Fruit fly (Drosophila melanogaster) whole organism, embryonic: ENCODE results near the gene lark.
A peak's percentile ranks its signal among the peaks of the same experiment; 100 is the strongest.

Source experiments
- Abd-B ChIP-seq: fragments of 200-800 bp; sonication (Bioruptor generic); optimal IDR thresholded peaks from 2 replicates; lab custom pipeline; 2018; ENCODE audit warnings: missing biosample characterization, mild to moderate bottlenecking, missing genetic modification characterization, moderate library complexity
- Awh ChIP-seq: fragments of 200-800 bp; sonication (Bioruptor generic); IDR thresholded peaks from 2 replicates; pipeline ENCODE4, ENCODE4 v1.3.6; 2022; ENCODE audit warnings: missing biosample characterization, missing genetic modification characterization
- B-H2 ChIP-seq: fragments of 200-800 bp; sonication (Bioruptor generic); optimal IDR thresholded peaks from 2 replicates; lab custom pipeline; 2018; ENCODE audit warnings: missing biosample characterization, mild to moderate bottlenecking, missing genetic modification characterization
- BEAF-32 ChIP-seq: fragments of 200-800 bp; sonication (Bioruptor generic); optimal IDR thresholded peaks from 3 replicates; lab custom pipeline; 2017; ENCODE audit warnings: missing biosample characterization, missing genetic modification characterization, mild to moderate bottlenecking, moderate library complexity, missing genetic modification reagents
- CG10209 ChIP-seq: fragments of 200-800 bp; sonication (Bioruptor generic); optimal IDR thresholded peaks from 3 replicates; lab custom pipeline; 2017; ENCODE audit warnings: missing biosample characterization, mild to moderate bottlenecking, missing genetic modification characterization, missing genetic modification reagents
- CG11085 ChIP-seq: fragments of 200-800 bp; sonication (Bioruptor generic); IDR thresholded peaks from 2 replicates; pipeline ENCODE4 v1.3.6; 2022; ENCODE audit warnings: missing biosample characterization, missing genetic modification characterization
- CG11456 ChIP-seq: fragments of 200-800 bp; sonication (Bioruptor generic); IDR thresholded peaks from 3 replicates; pipeline ENCODE4 v1.3.6; 2022; ENCODE audit warnings: missing biosample characterization, missing genetic modification characterization
- CG13296 ChIP-seq: fragments of 200-800 bp; sonication (Bioruptor generic); optimal IDR thresholded peaks from 3 replicates; lab custom pipeline; 2018; ENCODE audit warnings: missing biosample characterization, mild to moderate bottlenecking, missing genetic modification characterization
- CG14050 ChIP-seq: fragments of 200-800 bp; sonication (Bioruptor generic); IDR thresholded peaks from 3 replicates; pipeline ENCODE4 v1.3.6; 2022; ENCODE audit warnings: missing biosample characterization, missing genetic modification characterization
- CG14965 ChIP-seq: fragments of 200-800 bp; sonication (Bioruptor generic); optimal IDR thresholded peaks from 2 replicates; lab custom pipeline; 2016; ENCODE audit warnings: missing biosample characterization, missing genetic modification characterization, borderline replicate concordance
- CG18764 ChIP-seq: fragments of 200-800 bp; sonication (Bioruptor generic); optimal IDR thresholded peaks from 3 replicates; lab custom pipeline; 2016; ENCODE audit warnings: missing biosample characterization, missing genetic modification characterization
- CG32532 ChIP-seq: fragments of 200-800 bp; sonication (Bioruptor generic); IDR thresholded peaks from 2 replicates; pipeline ENCODE4 v1.3.6; 2022; ENCODE audit warnings: missing biosample characterization, missing genetic modification characterization
- CG3847 ChIP-seq: fragments of 200-800 bp; sonication (Bioruptor generic); IDR thresholded peaks from 2 replicates; pipeline ENCODE4 v1.3.6; 2022; ENCODE audit warnings: missing biosample characterization, missing genetic modification characterization
- CG4360 ChIP-seq: fragments of 200-800 bp; sonication (Bioruptor generic); IDR thresholded peaks from 2 replicates; pipeline ENCODE4 v1.3.6; 2022; ENCODE audit warnings: missing biosample characterization, missing genetic modification characterization
- CG6689 ChIP-seq: fragments of 200-800 bp; sonication (Bioruptor generic); IDR thresholded peaks from 2 replicates; pipeline ENCODE4 v1.3.6; 2022; ENCODE audit warnings: missing biosample characterization, missing genetic modification characterization
- CG7928 ChIP-seq: fragments of 200-800 bp; sonication (Bioruptor generic); optimal IDR thresholded peaks from 2 replicates; lab custom pipeline; 2017; ENCODE audit warnings: missing biosample characterization, mild to moderate bottlenecking, missing genetic modification characterization
- CG8388 ChIP-seq: fragments of 200-800 bp; sonication (Bioruptor generic); optimal IDR thresholded peaks from 2 replicates; lab custom pipeline; 2019; ENCODE audit warnings: missing biosample characterization, mild to moderate bottlenecking, missing genetic modification characterization, moderate library complexity
- CG9609 ChIP-seq: fragments of 200-800 bp; sonication (Bioruptor generic); optimal IDR thresholded peaks from 3 replicates; lab custom pipeline; 2016; ENCODE audit warnings: missing biosample characterization, missing genetic modification characterization
- E2f1 ChIP-seq: fragments of 200-800 bp; sonication (Bioruptor generic); IDR thresholded peaks from 2 replicates; pipeline ENCODE4 v1.3.6; 2022; ENCODE audit warnings: missing biosample characterization, missing genetic modification characterization
- E2f2 ChIP-seq: fragments of 200-800 bp; sonication (Bioruptor generic); IDR thresholded peaks from 2 replicates; pipeline ENCODE4 v1.3.6; 2022; ENCODE audit warnings: missing biosample characterization, missing genetic modification characterization
- Ets97D ChIP-seq: fragments of 200-800 bp; sonication (Bioruptor generic); optimal IDR thresholded peaks from 3 replicates; lab custom pipeline; 2016; ENCODE audit warnings: missing biosample characterization, missing genetic modification characterization
- NFAT ChIP-seq: fragments of 200-800 bp; sonication (Bioruptor generic); IDR thresholded peaks from 2 replicates; pipeline ENCODE4 v1.3.6; 2022; ENCODE audit warnings: missing biosample characterization, missing genetic modification characterization
- Pdp1 ChIP-seq, 2 experiments: fragments of 200-800 bp; sonication (Bioruptor generic); optimal IDR thresholded peaks; 3 replicates each; lab custom pipeline; 2016; ENCODE audit warnings: missing biosample characterization in 2 of 2, missing genetic modification characterization in 2 of 2, mild to moderate bottlenecking in 1 of 2, moderate library complexity in 1 of 2
- Poxn ChIP-seq: fragments of 200-800 bp; sonication (Bioruptor generic); IDR thresholded peaks from 2 replicates; pipeline ENCODE4 v1.3.6; 2022; ENCODE audit warnings: missing biosample characterization, missing genetic modification characterization
- Xbp1 ChIP-seq: fragments of 200-800 bp; sonication (Bioruptor generic); optimal IDR thresholded peaks from 3 replicates; lab custom pipeline; 2016; ENCODE audit warnings: missing biosample characterization, mild to moderate bottlenecking, missing genetic modification characterization
- aop ChIP-seq: fragments of 200-800 bp; sonication (Bioruptor generic); IDR thresholded peaks from 2 replicates; pipeline ENCODE4 v1.3.6; 2022; ENCODE audit warnings: missing biosample characterization, missing genetic modification characterization
- az2 ChIP-seq: fragments of 200-800 bp; sonication (Bioruptor generic); optimal IDR thresholded peaks from 3 replicates; lab custom pipeline; 2016; ENCODE audit warnings: missing biosample characterization, missing genetic modification characterization
- bbx ChIP-seq: fragments of 200-800 bp; sonication (Bioruptor generic); IDR thresholded peaks from 2 replicates; pipeline ENCODE4 v1.3.6; 2022; ENCODE audit warnings: missing biosample characterization, missing genetic modification characterization; ENCODE audit not compliant: partially characterized antibody
- bowl ChIP-seq: fragments of 200-800 bp; sonication (Bioruptor generic); IDR thresholded peaks from 2 replicates; pipeline ENCODE4 v1.3.6; 2022; ENCODE audit warnings: missing biosample characterization, missing genetic modification characterization
- bsh ChIP-seq, 2 experiments: fragments of 200-800 bp; sonication (Bioruptor generic); optimal IDR thresholded peaks; 2 replicates each; lab custom pipeline; 2017 to 2018; ENCODE audit warnings: mild to moderate bottlenecking in 2 of 2, missing biosample characterization in 2 of 2, missing genetic modification characterization in 2 of 2, moderate library complexity in 1 of 2
- cas ChIP-seq: fragments of 200-800 bp; sonication (Bioruptor generic); IDR thresholded peaks from 2 replicates; pipeline ENCODE4 v1.3.6; 2022; ENCODE audit warnings: missing biosample characterization, missing genetic modification characterization
- cg ChIP-seq: fragments of 200-800 bp; sonication (Bioruptor generic); optimal IDR thresholded peaks from 3 replicates; lab custom pipeline; 2019; ENCODE audit warnings: missing biosample characterization, mild to moderate bottlenecking, missing genetic modification characterization, moderate library complexity
- crol ChIP-seq: fragments of 200-800 bp; sonication (Bioruptor generic); IDR thresholded peaks from 2 replicates; pipeline ENCODE4 v1.3.6; 2022; ENCODE audit warnings: missing biosample characterization, missing genetic modification characterization
- da ChIP-seq: fragments of 200-800 bp; sonication (Bioruptor generic); optimal IDR thresholded peaks from 2 replicates; lab custom pipeline; 2016; ENCODE audit warnings: missing biosample characterization, missing genetic modification characterization
- dati ChIP-seq: fragments of 200-800 bp; sonication (Bioruptor generic); IDR thresholded peaks from 2 replicates; pipeline ENCODE4 v1.3.6; 2022; ENCODE audit warnings: missing biosample characterization, missing genetic modification characterization
- en ChIP-seq: fragments of 200-800 bp; sonication (Bioruptor generic); optimal IDR thresholded peaks from 2 replicates; lab custom pipeline; 2016; ENCODE audit warnings: missing biosample characterization, missing genetic modification characterization
- ewg ChIP-seq: fragments of 200-800 bp; sonication (Bioruptor generic); optimal IDR thresholded peaks from 3 replicates; lab custom pipeline; 2017; ENCODE audit warnings: mild to moderate bottlenecking, missing biosample characterization, missing genetic modification reagents, missing genetic modification characterization
- her ChIP-seq: fragments of 200-800 bp; sonication (Bioruptor generic); optimal IDR thresholded peaks from 2 replicates; lab custom pipeline; 2016; ENCODE audit warnings: missing biosample characterization, missing genetic modification characterization
- kah ChIP-seq: fragments of 200-800 bp; sonication (Bioruptor generic); optimal IDR thresholded peaks from 2 replicates; lab custom pipeline; 2018; ENCODE audit warnings: missing biosample characterization, mild to moderate bottlenecking, missing genetic modification characterization
- lmd ChIP-seq: fragments of 200-800 bp; sonication (Bioruptor generic); IDR thresholded peaks from 2 replicates; pipeline ENCODE4 v1.3.6; 2022; ENCODE audit warnings: missing biosample characterization, missing genetic modification characterization
- pho ChIP-seq: fragments of 200-800 bp; sonication (Bioruptor generic); optimal IDR thresholded peaks from 2 replicates; lab custom pipeline; 2016; ENCODE audit warnings: missing biosample characterization, missing genetic modification characterization
- phol ChIP-seq: fragments of 200-800 bp; sonication (Bioruptor generic); optimal IDR thresholded peaks from 3 replicates; lab custom pipeline; 2018; ENCODE audit warnings: missing biosample characterization, mild to moderate bottlenecking, missing genetic modification characterization, moderate library complexity
- pros ChIP-seq: fragments of 200-800 bp; sonication (Bioruptor generic); optimal IDR thresholded peaks from 3 replicates; lab custom pipeline; 2019; ENCODE audit warnings: missing biosample characterization, mild to moderate bottlenecking, missing genetic modification characterization, moderate library complexity
- seq ChIP-seq: fragments of 200-800 bp; sonication (Bioruptor generic); IDR thresholded peaks from 2 replicates; pipeline ENCODE4 v1.3.6; 2022; ENCODE audit warnings: missing biosample characterization, missing genetic modification characterization
- sisA ChIP-seq: fragments of 200-800 bp; sonication (Bioruptor generic); IDR thresholded peaks from 2 replicates; pipeline ENCODE4 v1.3.6; 2022; ENCODE audit warnings: missing biosample characterization, missing genetic modification characterization
- sug ChIP-seq: fragments of 200-800 bp; optimal IDR thresholded peaks from 2 replicates; lab custom pipeline; 2019; ENCODE audit warnings: missing biosample characterization, mild to moderate bottlenecking, missing genetic modification characterization, moderate library complexity
- trh ChIP-seq: fragments of 200-800 bp; sonication (Bioruptor generic); optimal IDR thresholded peaks from 2 replicates; lab custom pipeline; 2016; ENCODE audit warnings: missing biosample characterization, missing genetic modification characterization
- tx ChIP-seq: fragments of 200-800 bp; sonication (Bioruptor generic); optimal IDR thresholded peaks from 2 replicates; lab custom pipeline; 2016; ENCODE audit warnings: missing biosample characterization, missing genetic modification characterization
- unpg ChIP-seq: fragments of 200-800 bp; sonication (Bioruptor generic); optimal IDR thresholded peaks from 3 replicates; lab custom pipeline; 2018; ENCODE audit warnings: missing biosample characterization, mild to moderate bottlenecking, missing genetic modification characterization, moderate library complexity
- z ChIP-seq: fragments of 200-800 bp; sonication (Bioruptor generic); IDR thresholded peaks from 3 replicates; pipeline ENCODE4 v1.3.6; 2022; ENCODE audit warnings: missing biosample characterization, missing genetic modification characterization
- zfh1 ChIP-seq: fragments of 200-800 bp; sonication (Bioruptor generic); IDR thresholded peaks from 3 replicates; pipeline ENCODE4 v1.3.6; 2022; ENCODE audit warnings: missing biosample characterization, missing genetic modification characterization

lark gene

DNA sequence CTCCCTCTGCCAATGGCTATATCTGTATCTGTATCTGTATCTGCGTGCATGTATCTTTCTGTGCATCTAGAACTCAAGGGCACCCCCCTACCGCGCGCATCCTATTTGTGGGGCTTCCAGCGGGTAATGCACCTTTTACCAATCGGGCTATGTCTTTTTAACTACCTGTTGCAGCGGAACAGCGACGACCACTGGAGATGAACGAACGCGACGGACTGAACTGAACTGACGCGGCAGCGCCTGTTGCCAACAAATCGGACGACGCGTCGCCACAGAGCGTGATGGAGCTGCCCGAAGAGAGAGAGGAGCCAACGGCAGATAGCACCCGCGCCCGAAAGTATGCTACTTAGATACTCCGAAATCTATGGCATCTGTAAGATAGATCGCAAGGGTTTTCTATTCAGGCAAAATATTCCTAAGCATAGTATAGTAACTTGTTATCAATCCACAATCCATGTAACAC, 5.9 kb downstream of the lark start, which contains the start of gene Cln7 (continued):
- TF ChIP-seq CG14050 (GFP tag; lab: Robert Waterston, UW) (no peak), seq (peak; percentile 25; the same call in 1 of the 2 replicates), Pdp1 (GFP tag; optimal IDR thresholded peaks at IDR 0.05; lab: Kevin White, UChicago) (peak in 1 of 2 experiments; percentile 10), trh (GFP tag; lab: Kevin White, UChicago) (no peak), CG11456 (GFP tag; lab: Robert Waterston, UW) (no peak), sisA (GFP tag; lab: Robert Waterston, UW) (no peak), E2f2 (GFP tag; lab: Robert Waterston, UW) (peak; percentile 42; the same call in 1 of the 2 replicates), cg (peak; percentile 61), CG14965 (GFP tag; lab: Kevin White, UChicago) (no peak), Awh (GFP tag; lab: Robert Waterston, UW) (no peak), aop (GFP tag; lab: Robert Waterston, UW) (0 out of 2 replicates have a peak, but pooled peaks have one; percentile 24), Xbp1 (GFP tag; lab: Kevin White, UChicago) (no peak), BEAF-32 (GFP tag; lab: Kevin White, UChicago) (no peak), CG10209 (GFP tag; lab: Kevin White, UChicago) (no peak), NFAT (peak; percentile 50; the same call in 1 of the 2 replicates), bowl (GFP tag; lab: Robert Waterston, UW) (no peak), dati (no peak), tx (GFP tag; lab: Kevin White, UChicago) (no peak), bsh (GFP tag; optimal IDR thresholded peaks at IDR 0.05; lab: Kevin White, UChicago) (peak; percentile 32 to 33), CG3847 (no peak), pros (GFP tag; lab: Kevin White, UChicago) (peak; percentile 64), CG32532 (peak; percentile 46; the same call in 1 of the 2 replicates), bbx (GFP tag; lab: Robert Waterston, UW) (peak; percentile 62), CG4360 (GFP tag; lab: Robert Waterston, UW) (0 out of 2 replicates have a peak, but pooled peaks have one; percentile 9), da (GFP tag; lab: Kevin White, UChicago) (peak; percentile 30), lmd (GFP tag; lab: Robert Waterston, UW) (no peak), CG9609 (GFP tag; lab: Kevin White, UChicago) (no peak), CG6689 (GFP tag; lab: Robert Waterston, UW) (no peak), az2 (GFP tag; lab: Kevin White, UChicago) (no peak), Ets97D (GFP tag; lab: Kevin White, UChicago) (peak; percentile 9), unpg (GFP tag; lab: Kevin White, UChicago) (peak; percentile 40), cas (GFP tag; lab: Robert Waterston, UW) (no peak), CG11085 (GFP tag; lab: Robert Waterston, UW) (peak; percentile 20; the same call in 1 of the 2 replicates), en (no peak), pho (GFP tag; lab: Kevin White, UChicago) (no peak), E2f1 (GFP tag; lab: Robert Waterston, UW) (no peak), phol (no peak), zfh1 (GFP tag; lab: Robert Waterston, UW) (peak; percentile 19; the same call in 1 of the 3 replicates), sug (tag; lab: Kevin White, UChicago) (peak; percentile 52), kah (peak; percentile 98), B-H2 (GFP tag; lab: Kevin White, UChicago) (peak; percentile 65), Abd-B (GFP tag; lab: Kevin White, UChicago) (no peak), CG13296 (GFP tag; lab: Kevin White, UChicago) (peak; percentile 66), CG7928 (GFP tag; lab: Kevin White, UChicago) (no peak), CG18764 (no peak), z (0 out of 3 replicates have a peak, but pooled peaks have one; percentile 59), Poxn (GFP tag; lab: Robert Waterston, UW) (no peak), CG8388 (peak; percentile 2), crol (GFP tag; lab: Robert Waterston, UW) (peak; percentile 86), ewg (GFP tag; lab: Kevin White, UChicago) (no peak), her (GFP tag; lab: Kevin White, UChicago) (no peak)
